Worm (Caenorhabditis elegans) whole organism, L1 larva: ENCODE data around the gene K03B4.1.

Experiments
- ces-1 ChIP-seq: fragments of 150-350 bp; optimal IDR thresholded peaks from 2 replicates; lab custom pipeline; 2014; ENCODE audit warnings: missing biosample characterization, missing genetic modification reagents, missing genetic modification characterization
- mdl-1 ChIP-seq, 2 experiments: fragments of 150-350 bp; optimal IDR thresholded peaks; 2 replicates each; lab custom pipeline; 2014 to 2017; ENCODE audit warnings: missing biosample characterization in 2 of 2, missing genetic modification characterization in 2 of 2, inconsistent platforms in 1 of 2
- nhr-11 ChIP-seq: fragments of 150-350 bp; optimal IDR thresholded peaks from 2 replicates; lab custom pipeline; 2014; ENCODE audit warnings: missing biosample characterization, missing genetic modification characterization
- nhr-12 ChIP-seq: sonication (generic microtip); optimal IDR thresholded peaks from 2 replicates; lab custom pipeline; 2017; ENCODE audit warnings: missing biosample characterization, missing genetic modification characterization
- nhr-76 ChIP-seq: sonication (generic microtip); optimal IDR thresholded peaks from 2 replicates; lab custom pipeline; 2017; ENCODE audit warnings: missing biosample characterization, missing genetic modification characterization
- skn-1 ChIP-seq: fragments of 150-350 bp; optimal IDR thresholded peaks from 2 replicates; lab custom pipeline; 2014; ENCODE audit warnings: missing biosample characterization, missing genetic modification characterization
- unc-130 ChIP-seq: fragments of 150-350 bp; optimal IDR thresholded peaks from 2 replicates; lab custom pipeline; 2017; ENCODE audit warnings: missing biosample characterization, missing genetic modification characterization, inconsistent platforms

- no peak for TF ChIP-seq mdl-1 (tag; optimal IDR thresholded peaks at IDR 0.05; lab: Kevin White, UChicago)
- TF ChIP-seq unc-130 (tag; lab: Kevin White, UChicago): no peak
- no peak for TF ChIP-seq nhr-76 (tag; lab: Kevin White, UChicago)
- TF ChIP-seq skn-1: no peak
- no peak for TF ChIP-seq nhr-11 (tag; lab: Kevin White, UChicago)
- TF ChIP-seq ces-1: no peak
- no peak for TF ChIP-seq nhr-12 (tag; lab: Kevin White, UChicago)
These were observed 9.5 kb downstream of the K03B4.1 start for ce11 chrV:4698675-4699074.
